Fruit fly (Drosophila melanogaster) whole organism, pupa: Measurements from ENCODE around the gene CG14408.
A peak's percentile ranks its signal among the peaks of the same experiment; 100 is the strongest.

ENCODE experiments used
- CG10348 ChIP-seq: fragments of 200-800 bp; sonication (Bioruptor generic); IDR thresholded peaks from 2 replicates; pipeline ENCODE4 v1.3.6; 2022; ENCODE audit warnings: missing biosample characterization, missing genetic modification characterization
- CG12605 ChIP-seq: fragments of 200-800 bp; sonication (Bioruptor generic); IDR thresholded peaks from 2 replicates; pipeline ENCODE4 v1.3.6; 2022; ENCODE audit warnings: missing biosample characterization, missing genetic modification characterization
- CG13204 ChIP-seq: fragments of 200-800 bp; sonication (Bioruptor generic); optimal IDR thresholded peaks from 2 replicates; lab custom pipeline; 2018; ENCODE audit warnings: missing biosample characterization, mild to moderate bottlenecking, missing genetic modification characterization, moderate library complexity
- CG14655 ChIP-seq: fragments of 200-800 bp; sonication (Bioruptor generic); optimal IDR thresholded peaks from 3 replicates; lab custom pipeline; 2017; ENCODE audit warnings: mild to moderate bottlenecking, missing biosample characterization, missing genetic modification reagents, missing genetic modification characterization
- CG15710 ChIP-seq: fragments of 200-800 bp; sonication (Bioruptor generic); optimal IDR thresholded peaks from 2 replicates; lab custom pipeline; 2018; ENCODE audit warnings: missing biosample characterization, mild to moderate bottlenecking, missing genetic modification characterization, moderate library complexity
- CG17806 ChIP-seq: fragments of 200-800 bp; sonication (Bioruptor generic); optimal IDR thresholded peaks from 2 replicates; lab custom pipeline; 2018; ENCODE audit warnings: missing biosample characterization, mild to moderate bottlenecking, missing genetic modification characterization, moderate library complexity
- CG32121 ChIP-seq: fragments of 200-800 bp; sonication (Bioruptor generic); IDR thresholded peaks from 2 replicates; pipeline ENCODE4 v1.3.6; 2022; ENCODE audit warnings: missing biosample characterization, missing genetic modification characterization
- CG34367 ChIP-seq: fragments of 200-800 bp; sonication (Bioruptor generic); optimal IDR thresholded peaks from 2 replicates; lab custom pipeline; 2018; ENCODE audit warnings: missing biosample characterization, mild to moderate bottlenecking, missing genetic modification characterization
- CG4496 ChIP-seq: fragments of 200-800 bp; sonication (Bioruptor generic); IDR thresholded peaks from 3 replicates; pipeline ENCODE4 v1.3.6; 2022; ENCODE audit warnings: missing biosample characterization, missing genetic modification characterization
- CG8159 ChIP-seq: fragments of 200-800 bp; sonication (Bioruptor generic); optimal IDR thresholded peaks from 3 replicates; lab custom pipeline; 2018; ENCODE audit warnings: missing biosample characterization, mild to moderate bottlenecking, missing genetic modification characterization, moderate library complexity
- CG8301 ChIP-seq: fragments of 200-800 bp; sonication (Bioruptor generic); optimal IDR thresholded peaks from 2 replicates; lab custom pipeline; 2018; ENCODE audit warnings: missing biosample characterization, mild to moderate bottlenecking, missing genetic modification characterization
- CG9948 ChIP-seq: fragments of 200-800 bp; sonication (Bioruptor generic); optimal IDR thresholded peaks from 2 replicates; lab custom pipeline; 2018; ENCODE audit warnings: missing biosample characterization, mild to moderate bottlenecking, missing genetic modification characterization, moderate library complexity
- D1 ChIP-seq: fragments of 200-800 bp; sonication (Bioruptor generic); optimal IDR thresholded peaks from 2 replicates; lab custom pipeline; 2018; ENCODE audit warnings: missing biosample characterization, mild to moderate bottlenecking, missing genetic modification characterization, moderate library complexity
- EcR ChIP-seq: fragments of 200-800 bp; sonication (Bioruptor generic); optimal IDR thresholded peaks from 3 replicates; lab custom pipeline; 2019; ENCODE audit warnings: missing biosample characterization, missing genetic modification characterization, mild to moderate bottlenecking, moderate library complexity, missing genetic modification reagents
- Ets98B ChIP-seq: fragments of 200-800 bp; sonication (Bioruptor generic); IDR thresholded peaks from 2 replicates; pipeline ENCODE4 v1.3.6; 2022; ENCODE audit warnings: missing biosample characterization, missing genetic modification characterization
- Pif1A ChIP-seq: fragments of 200-800 bp; sonication (Bioruptor generic); optimal IDR thresholded peaks from 3 replicates; lab custom pipeline; 2016; ENCODE audit warnings: missing biosample characterization, missing genetic modification characterization
- Pif1B ChIP-seq: fragments of 200-800 bp; sonication (Bioruptor generic); optimal IDR thresholded peaks from 3 replicates; lab custom pipeline; 2016; ENCODE audit warnings: missing biosample characterization, missing genetic modification characterization
- Snoo ChIP-seq: fragments of 200-800 bp; sonication (Bioruptor generic); optimal IDR thresholded peaks from 3 replicates; lab custom pipeline; 2017; ENCODE audit warnings: missing biosample characterization, mild to moderate bottlenecking, missing genetic modification characterization, inconsistent platforms
- fd96Ca ChIP-seq: fragments of 200-800 bp; sonication (Bioruptor generic); IDR thresholded peaks from 3 replicates; pipeline ENCODE4 v1.3.6; 2022; ENCODE audit warnings: missing biosample characterization, missing genetic modification characterization
- gl ChIP-seq: fragments of 200-800 bp; sonication (Bioruptor generic); optimal IDR thresholded peaks from 2 replicates; lab custom pipeline; 2018; ENCODE audit warnings: missing biosample characterization, mild to moderate bottlenecking, missing genetic modification characterization
- rn ChIP-seq: fragments of 200-800 bp; sonication (Bioruptor generic); IDR thresholded peaks from 2 replicates; pipeline ENCODE4 v1.3.6; 2022; ENCODE audit warnings: missing biosample characterization, missing genetic modification characterization

CG14408 gene

DNA sequence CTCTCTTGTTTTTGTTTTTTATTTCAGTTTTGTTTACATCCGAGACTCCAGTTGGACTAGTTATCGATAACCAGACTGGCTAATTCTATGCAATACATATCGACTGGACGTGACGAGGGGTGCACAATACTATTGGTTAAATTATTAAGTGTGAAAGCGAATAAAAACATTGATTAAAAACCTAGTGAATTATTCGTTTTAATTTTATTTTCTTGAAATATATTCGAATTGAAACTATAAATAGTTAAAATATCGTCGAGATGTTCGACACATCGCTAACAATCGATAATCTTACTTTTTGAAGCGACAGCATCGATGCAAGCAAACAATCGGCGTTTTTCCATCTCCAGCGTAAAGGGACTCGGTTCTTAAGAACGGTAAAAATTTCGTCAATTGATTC, 7.2 kb upstream of the CG14408 start, which contains the start of the genes CG32590 and Flo2:
TSS of gene CG32590 (minus strand) at position 60 of the 400 bp plus-strand sequence.
TSS of gene Flo2 (plus strand) at position 330 of the 400 bp plus-strand sequence.
- TF ChIP-seq CG34367 (peak; percentile 50), CG12605 (GFP tag; lab: Robert Waterston, UW) (peak; percentile 36), rn (GFP tag; lab: Robert Waterston, UW) (0 out of 2 replicates have a peak, but pooled peaks have one; percentile 20), Ets98B (GFP tag; lab: Robert Waterston, UW) (peak; percentile 77), Snoo (tag; lab: Kevin White, UChicago) (peak; percentile 10), EcR (GFP tag; lab: Kevin White, UChicago) (no peak), Pif1A (GFP tag; lab: Kevin White, UChicago) (peak; percentile 51), Pif1B (GFP tag; lab: Kevin White, UChicago) (no peak), CG13204 (no peak), fd96Ca (GFP tag; lab: Robert Waterston, UW) (peak; percentile 72; the same call in 2 of the 3 replicates), CG10348 (GFP tag; lab: Robert Waterston, UW) (no peak), gl (tag; lab: Kevin White, UChicago) (no peak), CG32121 (GFP tag; lab: Robert Waterston, UW) (peak; percentile 81), CG9948 (peak; percentile 38), CG17806 (tag; lab: Kevin White, UChicago) (peak; percentile 46), CG8301 (tag; lab: Kevin White, UChicago) (peak; percentile 16), CG15710 (tag; lab: Kevin White, UChicago) (peak; percentile 60), CG8159 (tag; lab: Kevin White, UChicago) (peak; percentile 33), CG14655 (GFP tag; lab: Kevin White, UChicago) (no peak), CG4496 (GFP tag; lab: Robert Waterston, UW) (peak; percentile 80), D1 (tag; lab: Kevin White, UChicago) (no peak)
- TF ChIP-seq, all 21 proteins: peak for 14

DNA sequence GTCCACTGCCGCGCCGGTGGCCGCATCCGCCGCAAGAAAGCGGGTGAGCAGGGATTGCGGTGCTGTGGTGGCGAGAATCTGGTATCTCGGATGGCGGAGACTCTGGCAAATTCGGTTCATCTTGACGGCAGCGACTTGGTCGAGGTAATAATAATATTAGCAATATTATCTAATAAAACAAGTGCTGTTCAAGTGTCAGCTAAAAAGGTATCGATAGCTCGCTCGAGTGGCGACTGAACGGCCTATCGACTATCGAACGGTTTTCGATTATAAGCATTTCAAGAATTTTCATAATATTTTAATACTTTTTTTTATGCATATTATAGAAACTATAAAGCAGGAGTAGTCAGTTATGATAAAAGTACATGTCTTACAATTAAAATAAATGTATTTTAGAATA, 6.2 kb upstream of the CG14408 start, which contains the start of gene Grx5:
TSS of gene Grx5 (minus strand) at position 216 of the 400 bp plus-strand sequence.
- TF ChIP-seq Snoo (tag; lab: Kevin White, UChicago): no peak
- TF ChIP-seq fd96Ca (GFP tag; lab: Robert Waterston, UW): no peak
- TF ChIP-seq CG14655 (GFP tag; lab: Kevin White, UChicago): no peak
- no peak for TF ChIP-seq CG15710 (tag; lab: Kevin White, UChicago)
- TF ChIP-seq CG12605 (GFP tag; lab: Robert Waterston, UW): no peak
- TF ChIP-seq EcR (GFP tag; lab: Kevin White, UChicago): no peak
- TF ChIP-seq gl (tag; lab: Kevin White, UChicago): no peak
- no peak for TF ChIP-seq CG17806 (tag; lab: Kevin White, UChicago)
- no peak for TF ChIP-seq Pif1B (GFP tag; lab: Kevin White, UChicago)
- no peak for TF ChIP-seq CG8301 (tag; lab: Kevin White, UChicago)
- no peak for TF ChIP-seq CG32121 (GFP tag; lab: Robert Waterston, UW)
- TF ChIP-seq D1 (tag; lab: Kevin White, UChicago): no peak
- no peak for TF ChIP-seq Pif1A (GFP tag; lab: Kevin White, UChicago)
- TF ChIP-seq CG4496 (GFP tag; lab: Robert Waterston, UW): no peak
- no peak for TF ChIP-seq CG9948
- no peak for TF ChIP-seq Ets98B (GFP tag; lab: Robert Waterston, UW)

- TF ChIP-seq rn (GFP tag; lab: Robert Waterston, UW) (no peak), CG8301 (tag; lab: Kevin White, UChicago) (no peak), fd96Ca (GFP tag; lab: Robert Waterston, UW) (no peak), Pif1A (GFP tag; lab: Kevin White, UChicago) (no peak), CG17806 (tag; lab: Kevin White, UChicago) (no peak), CG4496 (GFP tag; lab: Robert Waterston, UW) (no peak), Snoo (tag; lab: Kevin White, UChicago) (no peak), CG12605 (GFP tag; lab: Robert Waterston, UW) (no peak), EcR (GFP tag; lab: Kevin White, UChicago) (no peak), CG14655 (GFP tag; lab: Kevin White, UChicago) (no peak), CG34367 (no peak), CG15710 (tag; lab: Kevin White, UChicago) (no peak), CG13204 (no peak), gl (tag; lab: Kevin White, UChicago) (no peak), CG10348 (GFP tag; lab: Robert Waterston, UW) (no peak), CG32121 (GFP tag; lab: Robert Waterston, UW) (no peak), D1 (tag; lab: Kevin White, UChicago) (no peak), CG8159 (tag; lab: Kevin White, UChicago) (no peak), Pif1B (GFP tag; lab: Kevin White, UChicago) (no peak)
- TF ChIP-seq, all 21 proteins: peak for 0
Measured at dm6 chrX:14836425-14836824, 4.6 kb upstream of the CG14408 start, which contains the start of gene CG14410. CG14410 (plus strand) TSS chrX:14836725.

DNA sequence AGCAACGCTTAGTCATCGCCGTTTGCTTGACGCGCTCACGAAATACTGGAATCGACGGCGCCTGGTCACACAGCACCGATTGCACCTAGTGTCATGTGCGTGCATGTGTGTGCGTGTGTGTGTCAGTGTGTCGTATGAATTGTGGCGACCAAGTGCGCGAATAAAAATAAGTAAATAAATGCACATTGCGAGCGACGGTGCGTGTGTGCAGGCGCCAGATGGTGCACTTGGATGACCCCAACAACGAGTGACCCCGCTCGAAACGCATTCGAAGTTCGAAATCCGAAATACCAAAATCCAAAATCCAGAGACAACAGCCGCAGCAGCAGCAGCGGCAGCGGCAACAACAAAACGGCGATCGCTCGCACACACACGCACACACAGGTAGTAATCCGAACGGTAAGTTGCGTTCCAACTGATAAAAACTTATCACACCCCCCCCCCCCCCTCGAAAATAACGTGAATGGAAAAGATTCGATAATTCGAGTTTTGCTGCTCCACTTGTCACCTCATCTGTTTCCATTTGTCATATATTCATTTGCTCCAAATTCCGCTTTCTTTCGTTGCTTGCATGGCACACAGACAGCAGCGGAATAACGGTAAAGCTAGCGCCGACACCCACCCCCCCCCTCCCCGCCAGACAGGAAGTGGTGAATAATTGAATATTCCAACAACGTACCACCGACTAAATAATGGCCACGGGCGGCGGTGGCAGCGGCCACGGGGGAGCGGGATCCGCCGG, 900 bp upstream of the CG14408 start, which contains the start of gene CG14411:
TSS of gene CG14411 (plus strand) at position 86 of the 742 bp plus-strand sequence.
- peak; percentile 61 for TF ChIP-seq CG13204
- no peak for TF ChIP-seq CG17806 (tag; lab: Kevin White, UChicago)
- peak; percentile 28 for TF ChIP-seq EcR (GFP tag; lab: Kevin White, UChicago)

- TF ChIP-seq gl (tag; lab: Kevin White, UChicago): no peak
- TF ChIP-seq Pif1B (GFP tag; lab: Kevin White, UChicago): no peak
- TF ChIP-seq CG32121 (GFP tag; lab: Robert Waterston, UW): no peak
- TF ChIP-seq CG13204: no peak
- no peak for TF ChIP-seq CG17806 (tag; lab: Kevin White, UChicago)
- no peak for TF ChIP-seq EcR (GFP tag; lab: Kevin White, UChicago)
- no peak for TF ChIP-seq CG12605 (GFP tag; lab: Robert Waterston, UW)
- no peak for TF ChIP-seq CG8159 (tag; lab: Kevin White, UChicago)
- TF ChIP-seq fd96Ca (GFP tag; lab: Robert Waterston, UW): no peak
- no peak for TF ChIP-seq CG10348 (GFP tag; lab: Robert Waterston, UW)
- TF ChIP-seq CG8301 (tag; lab: Kevin White, UChicago): no peak
- TF ChIP-seq Ets98B (GFP tag; lab: Robert Waterston, UW): no peak
- no peak for TF ChIP-seq CG15710 (tag; lab: Kevin White, UChicago)
- no peak for TF ChIP-seq CG34367
- no peak for TF ChIP-seq Snoo (tag; lab: Kevin White, UChicago)
- no peak for TF ChIP-seq CG14655 (GFP tag; lab: Kevin White, UChicago)
- TF ChIP-seq CG9948: no peak
- no peak for TF ChIP-seq Pif1A (GFP tag; lab: Kevin White, UChicago)
- TF ChIP-seq D1 (tag; lab: Kevin White, UChicago): no peak
- no peak for TF ChIP-seq rn (GFP tag; lab: Robert Waterston, UW)
Measured at dm6 chrX:14827643-14828042, 4.2 kb downstream of the CG14408 start.
